Fruit fly (Drosophila melanogaster): ENCODE data around the gene CG12523.

The CG12523 gene

dm6 chr3L:10822364-10823231 lies 21.6 kb downstream of the CG12523 start (continued):
- TF ChIP-seq CG1832 (GFP tag; optimal IDR thresholded peaks at IDR 0.05) (no peak), CG10959 (GFP tag; IDR thresholded peaks at IDR 0.05) (no peak), CG12104 (GFP tag; optimal IDR thresholded peaks at IDR 0.05) (no peak), lab (GFP tag; optimal IDR thresholded peaks at IDR 0.05) (peak; percentile 93), CG18764 (GFP tag; optimal IDR thresholded peaks at IDR 0.05) (peak; percentile 16), dysf (GFP tag; IDR thresholded peaks at IDR 0.05) (peak; percentile 85), CG6765 (GFP tag; optimal IDR thresholded peaks at IDR 0.05) (peak; percentile 64), Lpt (GFP tag; optimal IDR thresholded peaks at IDR 0.05) (no peak), CG14965 (GFP tag; optimal IDR thresholded peaks at IDR 0.05; ENCODE audit: borderline replicate concordance) (no peak), Atf6 (GFP tag; IDR thresholded peaks at IDR 0.05) (peak; percentile 80), CG3407 (GFP tag; optimal IDR thresholded peaks at IDR 0.05) (peak; percentile 33), tap (tag; optimal IDR thresholded peaks at IDR 0.05) (peak; percentile 60), CG12299 (tag; optimal IDR thresholded peaks at IDR 0.05) (peak; percentile 71), sr (GFP tag; IDR thresholded peaks at IDR 0.05) (0 out of 3 replicates have a peak, but pooled peaks have one; percentile 5), CG3065 (GFP tag; optimal IDR thresholded peaks at IDR 0.05) (no peak), emc (GFP tag; optimal IDR thresholded peaks at IDR 0.05) (no peak), twi (tag; optimal IDR thresholded peaks at IDR 0.05) (peak; percentile 20), zen2 (GFP tag; IDR thresholded peaks at IDR 0.05; ENCODE audit: partially characterized antibody) (no peak), trh (GFP tag; optimal IDR thresholded peaks at IDR 0.05) (no peak), HLHmδ (GFP tag; optimal IDR thresholded peaks at IDR 0.05) (no peak), lilli (GFP tag; optimal IDR thresholded peaks at IDR 0.05) (peak; percentile 68), CG9215 (GFP tag; IDR thresholded peaks at IDR 0.05) (peak; percentile 51; the same call in 1 of the 2 replicates), Sox102F (GFP tag; optimal IDR thresholded peaks at IDR 0.05) (peak; percentile 81), CG1024 (GFP tag; IDR thresholded peaks at IDR 0.05) (peak; percentile 52; the same call in 1 of the 2 replicates), lola (GFP tag; optimal IDR thresholded peaks at IDR 0.05) (peak in 1 of 3 experiments; percentile 26), esg (GFP tag; conservative IDR thresholded peaks at IDR 0.05) (peak; percentile 67), Spps (tag; optimal IDR thresholded peaks at IDR 0.05) (peak; percentile 12), CG12219 (GFP tag; optimal IDR thresholded peaks at IDR 0.05) (peak; percentile 62), cad (GFP tag; optimal IDR thresholded peaks at IDR 0.05) (no peak), CG8944 (GFP tag; optimal IDR thresholded peaks at IDR 0.05) (no peak), dpn (GFP tag; optimal IDR thresholded peaks at IDR 0.05) (peak; percentile 55 to 66), knrl (GFP tag; IDR thresholded peaks at IDR 0.05; ENCODE audit: partially characterized antibody) (no peak), Kr (GFP tag; optimal IDR thresholded peaks at IDR 0.05) (no peak), tx (GFP tag; optimal IDR thresholded peaks at IDR 0.05) (peak; percentile 25), CG43689 (GFP tag; IDR thresholded peaks at IDR 0.05) (peak; percentile 37; the same call in 1 of the 2 replicates)

dm6 chr3L:10827348-10827747 lies 26.4 kb downstream of the CG12523 start:
- no peak for TF ChIP-seq zf30C (GFP tag; optimal IDR thresholded peaks at IDR 0.05)
- no peak for TF ChIP-seq gfzf (GFP tag; optimal IDR thresholded peaks at IDR 0.05)
- no peak for TF ChIP-seq Bgb (GFP tag; IDR thresholded peaks at IDR 0.05; ENCODE audit: partially characterized antibody)
- TF ChIP-seq CG12744 (GFP tag; optimal IDR thresholded peaks at IDR 0.05), result no peak
- TF ChIP-seq stwl (tag; optimal IDR thresholded peaks at IDR 0.05), result no peak
- no peak for TF ChIP-seq ab (GFP tag; optimal IDR thresholded peaks at IDR 0.05)
- no peak for TF ChIP-seq CG15073 (GFP tag; optimal IDR thresholded peaks at IDR 0.05)
- TF ChIP-seq Poxn (GFP tag; IDR thresholded peaks at IDR 0.05), result no peak
- no peak for TF ChIP-seq Dek (tag; optimal IDR thresholded peaks at IDR 0.05)
- peak; percentile 42 for TF ChIP-seq CG18262 (tag; optimal IDR thresholded peaks at IDR 0.05)
- no peak for TF ChIP-seq Oaz (GFP tag; IDR thresholded peaks at IDR 0.05)
- no peak for TF ChIP-seq luna (GFP tag; optimal IDR thresholded peaks at IDR 0.05)
- TF ChIP-seq Kr (GFP tag; optimal IDR thresholded peaks at IDR 0.05), result no peak
- TF ChIP-seq trh (GFP tag; optimal IDR thresholded peaks at IDR 0.05), result no peak
- peak; percentile 38 for TF ChIP-seq row (GFP tag; IDR thresholded peaks at IDR 0.05)
- no peak for TF ChIP-seq Jarid2 (GFP tag; optimal IDR thresholded peaks at IDR 0.05)
- TF ChIP-seq CG17568 (GFP tag; optimal IDR thresholded peaks at IDR 0.05), result no peak
